Fruit fly (Drosophila melanogaster) whole organism, pupa: ENCODE results near the gene Ork1.

Experiments used
- CG14655 ChIP-seq: fragments of 200-800 bp; sonication (Bioruptor generic); optimal IDR thresholded peaks from 3 replicates; lab custom pipeline; 2017; ENCODE audit warnings: mild to moderate bottlenecking, missing biosample characterization, missing genetic modification reagents, missing genetic modification characterization
- CG17806 ChIP-seq: fragments of 200-800 bp; sonication (Bioruptor generic); optimal IDR thresholded peaks from 2 replicates; lab custom pipeline; 2018; ENCODE audit warnings: missing biosample characterization, mild to moderate bottlenecking, missing genetic modification characterization, moderate library complexity
- CG32121 ChIP-seq: fragments of 200-800 bp; sonication (Bioruptor generic); IDR thresholded peaks from 2 replicates; pipeline ENCODE4 v1.3.6; 2022; ENCODE audit warnings: missing biosample characterization, missing genetic modification characterization
- CG34367 ChIP-seq: fragments of 200-800 bp; sonication (Bioruptor generic); optimal IDR thresholded peaks from 2 replicates; lab custom pipeline; 2018; ENCODE audit warnings: missing biosample characterization, mild to moderate bottlenecking, missing genetic modification characterization
- CG8301 ChIP-seq: fragments of 200-800 bp; sonication (Bioruptor generic); optimal IDR thresholded peaks from 2 replicates; lab custom pipeline; 2018; ENCODE audit warnings: missing biosample characterization, mild to moderate bottlenecking, missing genetic modification characterization
- D1 ChIP-seq: fragments of 200-800 bp; sonication (Bioruptor generic); optimal IDR thresholded peaks from 2 replicates; lab custom pipeline; 2018; ENCODE audit warnings: missing biosample characterization, mild to moderate bottlenecking, missing genetic modification characterization, moderate library complexity
- Ets98B ChIP-seq: fragments of 200-800 bp; sonication (Bioruptor generic); IDR thresholded peaks from 2 replicates; pipeline ENCODE4 v1.3.6; 2022; ENCODE audit warnings: missing biosample characterization, missing genetic modification characterization
- Pif1A ChIP-seq: fragments of 200-800 bp; sonication (Bioruptor generic); optimal IDR thresholded peaks from 3 replicates; lab custom pipeline; 2016; ENCODE audit warnings: missing biosample characterization, missing genetic modification characterization
- rn ChIP-seq: fragments of 200-800 bp; sonication (Bioruptor generic); IDR thresholded peaks from 2 replicates; pipeline ENCODE4 v1.3.6; 2022; ENCODE audit warnings: missing biosample characterization, missing genetic modification characterization

dm6 chrX:10891150-10891549, at the start of gene Ork1:
- TF ChIP-seq Ets98B (GFP tag; lab: Robert Waterston, UW), result no peak
- no peak for TF ChIP-seq CG14655 (GFP tag; lab: Kevin White, UChicago)
- TF ChIP-seq rn (GFP tag; lab: Robert Waterston, UW), result no peak
- no peak for TF ChIP-seq D1 (tag; lab: Kevin White, UChicago)
- TF ChIP-seq Pif1A (GFP tag; lab: Kevin White, UChicago), result no peak
- TF ChIP-seq CG17806 (tag; lab: Kevin White, UChicago), result no peak
- TF ChIP-seq CG8301 (tag; lab: Kevin White, UChicago), result no peak
- TF ChIP-seq CG34367 (tag; lab: Kevin White, UChicago), result no peak
- no peak for TF ChIP-seq CG32121 (GFP tag; lab: Robert Waterston, UW)
